Worm (Caenorhabditis elegans) whole organism, late embryonic: Measurements from ENCODE around the gene T02H6.6.

Source experiments
- C08G9.2 ChIP-seq: sonication (generic microtip); optimal IDR thresholded peaks from 2 replicates; lab custom pipeline; 2016; ENCODE audit warnings: mild to moderate bottlenecking, missing genetic modification characterization, moderate library complexity, missing compliant biosample characterization
- C38D4.7 ChIP-seq: fragments of 200-800 bp; sonication (Bioruptor generic); optimal IDR thresholded peaks from 2 replicates; lab custom pipeline; 2018; ENCODE audit warnings: mild to moderate bottlenecking, missing genetic modification characterization, moderate library complexity, missing compliant biosample characterization
- K02D7.2 ChIP-seq: sonication (generic microtip); optimal IDR thresholded peaks from 2 replicates; lab custom pipeline; 2017; ENCODE audit warnings: mild to moderate bottlenecking, missing genetic modification characterization, missing compliant biosample characterization
- K09A11.1 ChIP-seq: sonication (generic microtip); optimal IDR thresholded peaks from 2 replicates; lab custom pipeline; 2017; ENCODE audit warnings: antibody characterized with exemption, mild to moderate bottlenecking, missing genetic modification characterization, missing compliant biosample characterization; ENCODE audit not compliant: insufficient read depth
- T23F11.4 ChIP-seq: fragments of 200-800 bp; sonication (Bioruptor generic); optimal IDR thresholded peaks from 2 replicates; lab custom pipeline; 2018; ENCODE audit warnings: mild to moderate bottlenecking, missing genetic modification characterization, missing compliant biosample characterization
- Y22D7AL.16 ChIP-seq: sonication (generic microtip); optimal IDR thresholded peaks from 2 replicates; lab custom pipeline; 2016; ENCODE audit warnings: missing genetic modification characterization, missing compliant biosample characterization
- ceh-18 ChIP-seq: sonication (generic microtip); optimal IDR thresholded peaks from 2 replicates; lab custom pipeline; 2016; ENCODE audit warnings: missing genetic modification characterization, missing compliant biosample characterization
- ceh-19 ChIP-seq: fragments of 200-800 bp; sonication (Bioruptor generic); optimal IDR thresholded peaks from 2 replicates; lab custom pipeline; 2018; ENCODE audit warnings: mild to moderate bottlenecking, missing genetic modification characterization, missing compliant biosample characterization
- ceh-24 ChIP-seq: sonication (generic microtip); optimal IDR thresholded peaks from 2 replicates; lab custom pipeline; 2016; ENCODE audit warnings: mild to moderate bottlenecking, missing genetic modification characterization, missing compliant biosample characterization
- ceh-34 ChIP-seq: sonication (generic microtip); optimal IDR thresholded peaks from 2 replicates; lab custom pipeline; 2016; ENCODE audit warnings: mild to moderate bottlenecking, missing genetic modification characterization, missing compliant biosample characterization
- ceh-6 ChIP-seq: fragments of 200-800 bp; sonication (Bioruptor generic); optimal IDR thresholded peaks from 2 replicates; lab custom pipeline; 2018; ENCODE audit warnings: mild to moderate bottlenecking, missing genetic modification characterization, missing compliant biosample characterization
- ceh-9 ChIP-seq: sonication (generic microtip); optimal IDR thresholded peaks from 2 replicates; lab custom pipeline; 2016; ENCODE audit warnings: mild to moderate bottlenecking, missing genetic modification characterization, inconsistent platforms, missing compliant biosample characterization
- elt-4 ChIP-seq: sonication (generic microtip); optimal IDR thresholded peaks from 2 replicates; lab custom pipeline; 2016; ENCODE audit warnings: missing genetic modification characterization, missing compliant biosample characterization
- fax-1 ChIP-seq: sonication (generic microtip); optimal IDR thresholded peaks from 2 replicates; lab custom pipeline; 2016; ENCODE audit warnings: missing genotype, missing genetic modification characterization, missing compliant biosample characterization
- fkh-10 ChIP-seq: fragments of 150-350 bp; optimal IDR thresholded peaks from 2 replicates; lab custom pipeline; 2014; ENCODE audit warnings: missing biosample characterization, missing genetic modification reagents, missing genetic modification characterization
- fkh-6 ChIP-seq: sonication (generic microtip); optimal IDR thresholded peaks from 2 replicates; lab custom pipeline; 2016; ENCODE audit warnings: missing genetic modification characterization, missing compliant biosample characterization
- gmeb-2 ChIP-seq: sonication (generic microtip); optimal IDR thresholded peaks from 2 replicates; lab custom pipeline; 2016; ENCODE audit warnings: missing genetic modification characterization, inconsistent platforms, missing compliant biosample characterization
- hlh-30 ChIP-seq: sonication (generic microtip); optimal IDR thresholded peaks from 2 replicates; lab custom pipeline; 2017; ENCODE audit warnings: antibody characterized with exemption, missing genetic modification characterization, missing compliant biosample characterization; ENCODE audit not compliant: insufficient read depth
- lin-11 ChIP-seq: fragments of 200-800 bp; sonication (Bioruptor generic); optimal IDR thresholded peaks from 2 replicates; lab custom pipeline; 2018; ENCODE audit warnings: mild to moderate bottlenecking, missing genetic modification characterization, missing compliant biosample characterization
- nhr-11 ChIP-seq: fragments of 150-350 bp; optimal IDR thresholded peaks from 2 replicates; lab custom pipeline; 2014; ENCODE audit warnings: missing biosample characterization, missing genetic modification characterization
- pag-3 ChIP-seq: sonication (generic microtip); optimal IDR thresholded peaks from 2 replicates; lab custom pipeline; 2016; ENCODE audit warnings: missing compliant biosample characterization, missing genetic modification characterization, borderline replicate concordance
- pat-9 ChIP-seq: fragments of 200-800 bp; sonication (Bioruptor generic); optimal IDR thresholded peaks from 2 replicates; lab custom pipeline; 2018; ENCODE audit warnings: mild to moderate bottlenecking, missing genetic modification characterization, moderate library complexity, missing compliant biosample characterization
- pha-2 ChIP-seq: sonication (generic microtip); optimal IDR thresholded peaks from 2 replicates; lab custom pipeline; 2017; ENCODE audit warnings: mild to moderate bottlenecking, missing genetic modification characterization, missing compliant biosample characterization
- pqm-1 ChIP-seq: sonication (generic microtip); optimal IDR thresholded peaks from 2 replicates; lab custom pipeline; 2016; ENCODE audit warnings: missing genetic modification characterization, missing compliant biosample characterization
- pros-1 ChIP-seq: fragments of 150-350 bp; optimal IDR thresholded peaks from 2 replicates; lab custom pipeline; 2014; ENCODE audit warnings: missing biosample characterization, missing genetic modification reagents, missing genetic modification characterization
- ref-2 ChIP-seq: sonication (generic microtip); optimal IDR thresholded peaks from 2 replicates; lab custom pipeline; 2016; ENCODE audit warnings: missing genetic modification characterization, missing compliant biosample characterization
- syd-9 ChIP-seq: sonication (generic microtip); optimal IDR thresholded peaks from 2 replicates; lab custom pipeline; 2016; ENCODE audit warnings: mild to moderate bottlenecking, missing genetic modification characterization, moderate library complexity, missing compliant biosample characterization
- tbx-2 ChIP-seq: sonication (generic microtip); optimal IDR thresholded peaks from 2 replicates; lab custom pipeline; 2016; ENCODE audit warnings: missing genetic modification characterization, missing compliant biosample characterization
- ztf-16 ChIP-seq: sonication (generic microtip); optimal IDR thresholded peaks from 2 replicates; lab custom pipeline; 2017; ENCODE audit warnings: missing genetic modification characterization, missing compliant biosample characterization

Gene T02H6.6

DNA sequence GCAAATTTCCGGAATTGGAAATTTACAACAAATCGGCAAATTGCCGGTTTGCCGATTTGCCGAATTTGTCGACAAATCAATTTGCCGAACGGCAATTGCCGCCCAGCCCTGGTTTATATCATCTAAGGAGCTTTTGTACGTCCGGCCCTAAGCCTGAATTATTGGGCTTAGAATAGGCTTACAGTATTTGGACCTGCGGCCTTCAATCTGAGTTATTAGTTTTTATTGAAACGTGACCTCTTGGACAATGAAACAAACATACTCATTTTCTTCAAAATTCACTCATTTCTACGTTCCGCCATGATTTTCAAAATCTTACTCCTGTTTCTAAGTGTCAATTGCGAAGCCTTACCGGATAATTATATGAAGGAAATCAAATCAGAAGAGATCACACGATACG, 8.3 kb upstream of the T02H6.6 start, which contains the start of gene Y39F10C.1:
TSS of gene Y39F10C.1 (plus strand) at position 301 of the 400 bp plus-strand sequence.
- TF ChIP-seq ceh-24 (tag; lab: Kevin White, UChicago) (no peak), syd-9 (tag; lab: Kevin White, UChicago) (no peak), ref-2 (tag; lab: Kevin White, UChicago) (no peak), ztf-16 (tag; lab: Kevin White, UChicago) (no peak), gmeb-2 (tag; lab: Kevin White, UChicago) (no peak), tbx-2 (tag; lab: Kevin White, UChicago) (no peak), ceh-6 (GFP tag; lab: Kevin White, UChicago) (no peak)

DNA sequence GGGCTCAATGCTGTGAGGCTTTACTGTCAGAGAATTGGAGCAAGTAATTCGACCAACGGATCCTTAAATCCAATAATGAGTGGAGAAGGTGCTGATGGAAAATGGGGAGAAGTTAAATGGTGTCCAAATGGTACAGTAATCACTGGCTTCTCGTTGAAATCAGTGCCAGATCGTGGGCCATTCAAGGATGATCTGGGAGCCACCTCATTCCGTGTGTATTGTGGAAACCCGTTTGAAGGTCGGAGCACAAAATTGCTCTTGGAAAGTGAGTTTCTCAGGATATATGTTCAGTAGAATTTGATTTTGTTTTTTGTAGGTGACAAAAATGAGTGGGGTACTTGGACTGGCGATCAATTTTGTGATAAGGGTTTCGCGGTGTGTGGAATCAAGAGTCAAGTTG, 7.7 kb upstream of the T02H6.6 start:
- TF ChIP-seq K02D7.2 (tag; lab: Kevin White, UChicago) (no peak), elt-4 (tag; lab: Kevin White, UChicago) (no peak), ceh-19 (GFP tag; lab: Kevin White, UChicago) (no peak)

DNA sequence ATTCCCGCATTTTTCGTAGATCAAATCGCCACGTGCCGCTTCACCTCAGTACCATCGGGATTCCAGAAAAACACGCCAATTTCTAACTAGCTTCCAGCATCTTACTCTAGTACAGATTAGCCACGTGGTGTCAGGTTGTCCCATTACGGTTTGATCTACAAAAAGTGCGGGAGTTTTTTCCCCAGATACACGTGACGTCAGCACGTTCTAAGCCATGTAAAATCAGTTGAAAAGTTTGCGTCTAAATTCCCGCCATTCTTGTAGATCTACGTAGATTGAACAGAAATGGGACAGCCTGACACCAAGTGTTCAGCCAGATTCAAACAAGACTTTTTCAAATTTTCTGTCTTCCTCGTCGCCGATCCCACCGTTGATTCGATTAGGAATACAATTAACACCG, 5.0 kb upstream of the T02H6.6 start, which contains the start of gene T02H6.9:
TSS of gene T02H6.9 (plus strand) at position 301 of the 400 bp plus-strand sequence.
- TF ChIP-seq fkh-6 (no peak), ceh-19 (GFP tag; lab: Kevin White, UChicago) (no peak), fkh-10 (GFP tag; lab: Kevin White, UChicago) (no peak), C08G9.2 (tag; lab: Kevin White, UChicago) (no peak), pha-2 (no peak), ceh-34 (tag; lab: Kevin White, UChicago) (no peak), pros-1 (tag; lab: Kevin White, UChicago) (no peak)
- TF ChIP-seq, all 69 proteins: peak for 0

DNA sequence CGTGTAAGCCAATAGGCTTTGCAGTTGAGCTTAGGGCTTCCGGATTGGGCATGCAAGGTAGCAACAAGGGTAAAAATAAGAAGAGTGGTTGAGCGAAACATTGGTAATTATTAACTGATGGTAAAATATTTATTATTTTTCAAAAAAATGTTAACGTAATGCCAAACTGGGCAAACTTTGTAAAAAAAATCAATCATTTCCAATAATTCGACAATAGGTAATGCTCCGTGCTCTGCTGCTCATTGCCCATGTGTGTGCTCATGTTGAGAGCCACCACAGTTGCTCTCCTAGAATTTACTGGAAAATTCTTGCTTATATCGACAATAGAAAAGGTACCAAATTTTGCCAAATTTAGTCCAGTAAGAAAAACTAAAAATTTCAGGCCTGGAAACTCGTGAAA, 3.0 kb upstream of the T02H6.6 start, which contains the start of the genes T02H6.10 and T02H6.8:
TSS of gene T02H6.10 (minus strand) at position 101 of the 400 bp plus-strand sequence.
TSS of gene T02H6.8 (plus strand) at position 221 of the 400 bp plus-strand sequence.
- TF ChIP-seq hlh-30 (tag; lab: Kevin White, UChicago) (no peak), ceh-18 (tag; lab: Kevin White, UChicago) (no peak), T23F11.4 (GFP tag; lab: Kevin White, UChicago) (no peak), Y22D7AL.16 (tag; lab: Kevin White, UChicago) (no peak), C08G9.2 (tag; lab: Kevin White, UChicago) (no peak)

DNA sequence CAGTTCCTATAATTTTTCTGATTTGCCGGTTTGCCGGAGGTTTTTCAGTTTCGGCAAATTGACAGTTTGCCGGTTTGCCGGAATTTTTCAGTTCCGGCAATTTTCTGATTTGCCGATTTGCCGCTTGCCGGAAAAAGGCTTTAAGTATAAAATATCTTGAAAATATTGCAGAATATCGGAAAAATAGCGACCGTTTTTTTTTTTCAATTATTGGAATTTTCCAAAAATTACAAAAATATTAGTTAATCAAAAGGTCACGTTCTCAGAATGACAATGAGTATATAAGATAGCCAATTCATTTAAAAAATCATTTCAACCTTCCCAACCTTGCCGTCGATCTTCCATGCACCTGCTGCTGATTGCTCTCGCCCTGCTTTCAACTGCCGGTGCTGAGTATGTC, 1.2 kb upstream of the T02H6.6 start, which contains the start of gene T02H6.7:
TSS of gene T02H6.7 (plus strand) at position 301 of the 400 bp plus-strand sequence.
- TF ChIP-seq fax-1 (tag; lab: Kevin White, UChicago) = no peak
- no peak for TF ChIP-seq pag-3
- no peak for TF ChIP-seq hlh-30 (tag; lab: Kevin White, UChicago)
- no peak for TF ChIP-seq lin-11 (tag; lab: Kevin White, UChicago)
- TF ChIP-seq elt-4 (tag; lab: Kevin White, UChicago) = no peak
- no peak for TF ChIP-seq K09A11.1
- no peak for TF ChIP-seq pqm-1
- TF ChIP-seq C08G9.2 (tag; lab: Kevin White, UChicago) = no peak

DNA sequence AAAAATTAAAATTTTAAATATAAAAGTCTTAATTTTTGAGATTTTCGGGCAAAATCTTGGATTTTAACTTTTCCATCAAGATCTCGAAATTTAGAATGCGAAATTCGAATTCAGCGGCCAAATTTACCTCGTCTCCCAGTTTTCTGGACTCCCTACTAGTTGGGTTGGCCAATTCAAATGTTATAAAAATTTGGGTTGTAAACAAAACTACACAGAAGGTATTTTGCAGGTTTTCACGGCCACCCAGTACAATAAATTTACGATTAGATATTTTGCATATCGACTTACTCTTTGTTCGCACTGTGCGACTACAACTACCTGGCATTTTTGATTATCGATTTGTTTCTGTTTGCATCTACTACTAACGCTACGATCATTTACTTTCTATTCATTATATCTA, 1.2 kb downstream of the T02H6.6 start, which contains the start of gene T02H6.5:
TSS of gene T02H6.5 (plus strand) at position 301 of the 400 bp plus-strand sequence.
- TF ChIP-seq pat-9 = no peak
- TF ChIP-seq tbx-2 (tag; lab: Kevin White, UChicago) = no peak
- TF ChIP-seq C38D4.7 (GFP tag; lab: Kevin White, UChicago) = no peak
- TF ChIP-seq syd-9 (tag; lab: Kevin White, UChicago) = no peak
- TF ChIP-seq nhr-11 (tag; lab: Kevin White, UChicago) = no peak
- no peak for TF ChIP-seq ceh-9
